Worm (Caenorhabditis elegans): Measurements from ENCODE around the gene F10C2.5.

ce11 chrV:12001747-12002456 is 43.3 kb upstream of the F10C2.5 start, which contains the start of gene gcy-33:
- TF ChIP-seq him-1 (tag; optimal IDR thresholded peaks at IDR 0.05), result peak; percentile 48
- TF ChIP-seq W03F9.2 (tag; optimal IDR thresholded peaks at IDR 0.05), result peak; percentile 62

Data from whole organism, L4/young adult.